Fruit fly (Drosophila melanogaster): ENCODE results near the gene Npc2b.

Gene Npc2b

dm6 chr3R:14125479-14126121 is 36.3 kb downstream of the Npc2b start, which contains the start of the genes 140up and Polr2B (continued):
- TF ChIP-seq CG1529 (GFP tag; optimal IDR thresholded peaks at IDR 0.05) (peak; percentile 81), CG15479 (GFP tag; optimal IDR thresholded peaks at IDR 0.05) (no peak), maf-S (GFP tag; optimal IDR thresholded peaks at IDR 0.05) (peak; percentile 75), inv (GFP tag; IDR thresholded peaks at IDR 0.05; ENCODE audit: partially characterized antibody) (no peak), CG15073 (GFP tag; optimal IDR thresholded peaks at IDR 0.05) (peak; percentile 67), Sox102F (GFP tag; optimal IDR thresholded peaks at IDR 0.05) (peak; percentile 95), Trl (optimal IDR thresholded peaks at IDR 0.05) (no peak), Trl (GFP tag; optimal IDR thresholded peaks at IDR 0.05) (peak; percentile 75), CG31441 (GFP tag; IDR thresholded peaks at IDR 0.05) (peak; percentile 94), CG12744 (GFP tag; optimal IDR thresholded peaks at IDR 0.05) (peak; percentile 55), dmrt11E (tag; optimal IDR thresholded peaks at IDR 0.05) (peak; percentile 92), so (GFP tag; IDR thresholded peaks at IDR 0.05) (peak; percentile 90), nerfin-2 (GFP tag; IDR thresholded peaks at IDR 0.05; ENCODE audit: partially characterized antibody) (no peak), zen (tag; optimal IDR thresholded peaks at IDR 0.05) (peak; percentile 93), sc (optimal IDR thresholded peaks at IDR 0.05) (no peak), sc (GFP tag; optimal IDR thresholded peaks at IDR 0.05) (peak; percentile 88), CG3726 (GFP tag; IDR thresholded peaks at IDR 0.05) (peak; percentile 67; the same call in 2 of the 3 replicates), zfh1 (GFP tag; IDR thresholded peaks at IDR 0.05) (peak; percentile 88), CG17361 (GFP tag; IDR thresholded peaks at IDR 0.05) (peak; percentile 97), bcd (GFP tag; optimal IDR thresholded peaks at IDR 0.05) (peak; percentile 93), aop (GFP tag; IDR thresholded peaks at IDR 0.05) (no peak), salm (tag; optimal IDR thresholded peaks at IDR 0.05) (peak; percentile 78), CG10147 (GFP tag; optimal IDR thresholded peaks at IDR 0.05) (peak; percentile 88), pum (GFP tag; optimal IDR thresholded peaks at IDR 0.05) (peak; percentile 83), grau (tag; optimal IDR thresholded peaks at IDR 0.05) (peak; percentile 94), Bgb (GFP tag; IDR thresholded peaks at IDR 0.05; ENCODE audit: partially characterized antibody) (no peak), CG11085 (GFP tag; IDR thresholded peaks at IDR 0.05) (peak; percentile 94), Dll (GFP tag; IDR thresholded peaks at IDR 0.05; ENCODE audit: partially characterized antibody) (0 out of 4 replicates have a peak, but pooled peaks have one; percentile 27), Ptx1 (GFP tag; IDR thresholded peaks at IDR 0.05) (peak; percentile 97), wor (GFP tag; IDR thresholded peaks at IDR 0.05) (peak; percentile 88), Drgx (GFP tag; IDR thresholded peaks at IDR 0.05) (peak; percentile 83), kni (GFP tag; optimal IDR thresholded peaks at IDR 0.05) (peak; percentile 47), CG6654 (GFP tag; optimal IDR thresholded peaks at IDR 0.05) (peak; percentile 50), tio (GFP tag; optimal IDR thresholded peaks at IDR 0.05) (peak; percentile 91), CG8765 (GFP tag; IDR thresholded peaks at IDR 0.05) (peak; percentile 70), vfl (GFP tag; optimal IDR thresholded peaks at IDR 0.05) (peak; percentile 78), H2.0 (GFP tag; IDR thresholded peaks at IDR 0.05) (peak; percentile 87), Hr51 (GFP tag; optimal IDR thresholded peaks at IDR 0.05) (peak; percentile 83 to 93), CG15601 (tag; optimal IDR thresholded peaks at IDR 0.05) (no peak), CG8944 (GFP tag; optimal IDR thresholded peaks at IDR 0.05) (peak; percentile 80), Hr3 (GFP tag; optimal IDR thresholded peaks at IDR 0.05) (peak; percentile 97), CG14860 (GFP tag; IDR thresholded peaks at IDR 0.05; ENCODE audit: partially characterized antibody) (no peak), hb (GFP tag; IDR thresholded peaks at IDR 0.05; ENCODE audit: partially characterized antibody) (no peak), chif (GFP tag; optimal IDR thresholded peaks at IDR 0.05) (peak; percentile 60 to 76), ap (GFP tag; IDR thresholded peaks at IDR 0.05) (peak; percentile 89), CG33557 (GFP tag; optimal IDR thresholded peaks at IDR 0.05) (peak; percentile 93), Usf (GFP tag; optimal IDR thresholded peaks at IDR 0.05) (peak; percentile 85), CG2199 (GFP tag; IDR thresholded peaks at IDR 0.05) (no peak), CG12942 (GFP tag; optimal IDR thresholded peaks at IDR 0.05) (peak; percentile 94), CG5245 (GFP tag; optimal IDR thresholded peaks at IDR 0.05) (peak; percentile 83)

All from whole organism, embryonic.